Worm (Caenorhabditis elegans): ENCODE results near the gene baf-1.

baf-1 gene

ce11 chrIII:9504347-9504746 lies 37.1 kb downstream of the baf-1 start (continued):
- TF ChIP-seq ceh-91 (GFP tag; IDR thresholded peaks at IDR 0.05) (peak; percentile 91), die-1 (tag; optimal IDR thresholded peaks at IDR 0.05) (no peak), ZK185.1 (tag; optimal IDR thresholded peaks at IDR 0.05; ENCODE audit: poor library complexity, severe bottlenecking) (no peak), tbx-9 (tag; optimal IDR thresholded peaks at IDR 0.05; ENCODE audit: borderline replicate concordance) (no peak), F39B2.1 (GFP tag; IDR thresholded peaks at IDR 0.05) (no peak), mel-28 (tag; optimal IDR thresholded peaks at IDR 0.05; ENCODE audit: borderline replicate concordance) (no peak), lsl-1 (GFP tag; optimal IDR thresholded peaks at IDR 0.05) (peak; percentile 89), attf-3 (GFP tag; conservative IDR thresholded peaks at IDR 0.05) (no peak), lin-54 (GFP tag; optimal IDR thresholded peaks at IDR 0.05) (peak; percentile 25)

ce11 chrIII:9507799-9508198 lies 40.5 kb downstream of the baf-1 start, which contains the start of gene vha-14:
vha-14 (plus strand) TSS chrIII:9508100.
- TF ChIP-seq B0261.1 (tag; optimal IDR thresholded peaks at IDR 0.05) (no peak), nhr-80 (tag; optimal IDR thresholded peaks at IDR 0.05) (peak; percentile 63), attf-5 (GFP tag; optimal IDR thresholded peaks at IDR 0.05) (peak; percentile 39), mcd-1 (GFP tag; IDR thresholded peaks at IDR 0.05) (peak; percentile 38; the same call in 1 of the 2 replicates), die-1 (tag; optimal IDR thresholded peaks at IDR 0.05) (no peak), F23B12.7 (tag; optimal IDR thresholded peaks at IDR 0.05; ENCODE audit: insufficient read depth) (peak; percentile 25)

- TF ChIP-seq let-607 (tag; optimal IDR thresholded peaks at IDR 0.05): peak in 1 of 2 experiments; percentile 17
- peak; percentile 73 for TF ChIP-seq F52B5.7 (tag; optimal IDR thresholded peaks at IDR 0.05)
- no peak for TF ChIP-seq fkh-3 (tag; optimal IDR thresholded peaks at IDR 0.05)
- peak; percentile 23; the same call in 1 of the 2 replicates for TF ChIP-seq F33H1.4 (GFP tag; IDR thresholded peaks at IDR 0.05)
- TF ChIP-seq lin-26 (GFP tag; IDR thresholded peaks at IDR 0.05): 0 out of 2 replicates have a peak, but pooled peaks have one; percentile 21
- TF ChIP-seq unc-130 (GFP tag; optimal IDR thresholded peaks at IDR 0.05): peak; percentile 3
- peak; percentile 58 for TF ChIP-seq hrde-1 (tag; optimal IDR thresholded peaks at IDR 0.05; ENCODE audit: borderline replicate concordance)
- 0 out of 2 replicates have a peak, but pooled peaks have one; percentile 16 for TF ChIP-seq Y56A3A.18 (GFP tag; IDR thresholded peaks at IDR 0.05)
- TF ChIP-seq egl-44 (GFP tag; IDR thresholded peaks at IDR 0.05): no peak
- peak; percentile 49 for TF ChIP-seq madf-6 (GFP tag; IDR thresholded peaks at IDR 0.05)
- TF ChIP-seq nhr-27 (tag; optimal IDR thresholded peaks at IDR 0.05): peak; percentile 65
- TF ChIP-seq B0261.1 (tag; optimal IDR thresholded peaks at IDR 0.05): no peak
- no peak for TF ChIP-seq ceh-58 (GFP tag; IDR thresholded peaks at IDR 0.05)
- peak; percentile 11 for TF ChIP-seq hmg-1.2 (GFP tag; IDR thresholded peaks at IDR 0.05)
- peak; percentile 37 for TF ChIP-seq lin-40 (tag; optimal IDR thresholded peaks at IDR 0.05)
- no peak for TF ChIP-seq nfya-1 (tag; optimal IDR thresholded peaks at IDR 0.05; ENCODE audit: borderline replicate concordance, insufficient read depth)
- no peak for TF ChIP-seq F55B11.4 (tag; optimal IDR thresholded peaks at IDR 0.05; ENCODE audit: borderline replicate concordance, insufficient read depth)
- TF ChIP-seq Y67H2A.10 (GFP tag; conservative IDR thresholded peaks at IDR 0.05): no peak
- peak in 1 of 3 experiments; percentile 51 for TF ChIP-seq lin-35 (GFP tag; optimal IDR thresholded peaks at IDR 0.05)
- no peak for TF ChIP-seq ztf-6 (GFP tag; IDR thresholded peaks at IDR 0.05)
- TF ChIP-seq snpc-4 (GFP tag; optimal IDR thresholded peaks at IDR 0.05): no peak
- peak in 1 of 4 experiments; percentile 57 for TF ChIP-seq snpc-4 (tag; optimal IDR thresholded peaks at IDR 0.05)
- 0 out of 2 replicates have a peak, but pooled peaks have one; percentile 29 for TF ChIP-seq madf-3 (GFP tag; IDR thresholded peaks at IDR 0.05)
- TF ChIP-seq sdz-38 (tag; optimal IDR thresholded peaks at IDR 0.05): no peak
- TF ChIP-seq Y53G8AR.9 (GFP tag; conservative IDR thresholded peaks at IDR 0.05): peak; percentile 70
- no peak for TF ChIP-seq ekl-4 (GFP tag; IDR thresholded peaks at IDR 0.05)
- no peak for TF ChIP-seq mes-4 (tag; optimal IDR thresholded peaks at IDR 0.05)
- TF ChIP-seq sptf-2 (GFP tag; optimal IDR thresholded peaks at IDR 0.05): no peak
- peak; percentile 48 for TF ChIP-seq B0035.1 (tag; optimal IDR thresholded peaks at IDR 0.05)
- TF ChIP-seq atf-7 (tag; optimal IDR thresholded peaks at IDR 0.05): peak; percentile 51
- TF ChIP-seq gei-17 (GFP tag; optimal IDR thresholded peaks at IDR 0.05): peak; percentile 24
Observed at ce11 chrIII:9509764-9510370, 42.6 kb downstream of the baf-1 start.
